Fruit fly (Drosophila melanogaster) whole organism, embryonic: ENCODE data around the gene CG42835.

Source experiments
- ATbp ChIP-seq: fragments of 200-800 bp; sonication (Bioruptor generic); optimal IDR thresholded peaks from 2 replicates; lab custom pipeline; 2017; ENCODE audit warnings: missing biosample characterization, mild to moderate bottlenecking, missing genetic modification characterization, missing genetic modification reagents
- CG10431 ChIP-seq: fragments of 200-800 bp; sonication (Bioruptor generic); optimal IDR thresholded peaks from 3 replicates; lab custom pipeline; 2018; ENCODE audit warnings: missing biosample characterization, mild to moderate bottlenecking, missing genetic modification characterization
- CG13775 ChIP-seq: fragments of 200-800 bp; sonication (Bioruptor generic); optimal IDR thresholded peaks from 3 replicates; lab custom pipeline; 2017; ENCODE audit warnings: missing biosample characterization, mild to moderate bottlenecking, missing genetic modification characterization
- CG14860 ChIP-seq: fragments of 200-800 bp; sonication (Bioruptor generic); IDR thresholded peaks from 3 replicates; pipeline ENCODE4 v1.3.6; 2022; ENCODE audit warnings: missing biosample characterization, missing genetic modification characterization; ENCODE audit not compliant: partially characterized antibody
- CG15269 ChIP-seq: fragments of 200-800 bp; sonication (Bioruptor generic); optimal IDR thresholded peaks from 2 replicates; lab custom pipeline; 2018; ENCODE audit warnings: missing biosample characterization, mild to moderate bottlenecking, missing genetic modification characterization, moderate library complexity
- CG15514 ChIP-seq: fragments of 200-800 bp; sonication (Bioruptor generic); optimal IDR thresholded peaks from 3 replicates; lab custom pipeline; 2017; ENCODE audit warnings: missing biosample characterization, missing genetic modification characterization, mild to moderate bottlenecking, moderate library complexity, missing genetic modification reagents
- CG1647 ChIP-seq: fragments of 200-800 bp; sonication (Bioruptor generic); optimal IDR thresholded peaks from 3 replicates; lab custom pipeline; 2016; ENCODE audit warnings: missing biosample characterization, missing genetic modification characterization
- CG18262 ChIP-seq: fragments of 200-800 bp; optimal IDR thresholded peaks from 3 replicates; lab custom pipeline; 2019; ENCODE audit warnings: missing biosample characterization, mild to moderate bottlenecking, missing genetic modification characterization, moderate library complexity
- CG2199 ChIP-seq: fragments of 200-800 bp; sonication (Bioruptor generic); IDR thresholded peaks from 3 replicates; pipeline ENCODE4 v1.3.6; 2022; ENCODE audit warnings: missing biosample characterization, missing genetic modification characterization
- CG30020 ChIP-seq: fragments of 200-800 bp; optimal IDR thresholded peaks from 2 replicates; lab custom pipeline; 2019; ENCODE audit warnings: missing biosample characterization, mild to moderate bottlenecking, missing genetic modification characterization, moderate library complexity
- CG3065 ChIP-seq: fragments of 200-800 bp; sonication (Bioruptor generic); optimal IDR thresholded peaks from 2 replicates; lab custom pipeline; 2016; ENCODE audit warnings: missing biosample characterization, missing genetic modification characterization
- CG31224 ChIP-seq: fragments of 200-800 bp; sonication (Bioruptor generic); IDR thresholded peaks from 2 replicates; pipeline ENCODE4 v1.3.6; 2022; ENCODE audit warnings: missing biosample characterization, missing genetic modification characterization
- CG31388 ChIP-seq: fragments of 200-800 bp; sonication (Bioruptor generic); optimal IDR thresholded peaks from 2 replicates; lab custom pipeline; 2016; ENCODE audit warnings: missing biosample characterization, missing genetic modification characterization
- CG32772 ChIP-seq: fragments of 200-800 bp; sonication (Bioruptor generic); IDR thresholded peaks from 2 replicates; pipeline ENCODE4 v1.3.6; 2022; ENCODE audit warnings: missing biosample characterization, missing genetic modification characterization
- CG34224 ChIP-seq: fragments of 200-800 bp; sonication (Bioruptor generic); IDR thresholded peaks from 3 replicates; pipeline ENCODE4 v1.3.6; 2022; ENCODE audit warnings: missing biosample characterization, missing genetic modification characterization; ENCODE audit not compliant: partially characterized antibody
- CG3995 ChIP-seq: fragments of 200-800 bp; sonication (Bioruptor generic); optimal IDR thresholded peaks from 3 replicates; lab custom pipeline; 2016; ENCODE audit warnings: missing biosample characterization, missing genetic modification characterization
- CG42726 ChIP-seq: fragments of 200-800 bp; sonication (Bioruptor generic); IDR thresholded peaks from 2 replicates; pipeline ENCODE4 v1.3.6; 2022; ENCODE audit warnings: missing biosample characterization, missing genetic modification characterization; ENCODE audit not compliant: partially characterized antibody
- CG6689 ChIP-seq: fragments of 200-800 bp; sonication (Bioruptor generic); IDR thresholded peaks from 2 replicates; pipeline ENCODE4 v1.3.6; 2022; ENCODE audit warnings: missing biosample characterization, missing genetic modification characterization
- CG6791 ChIP-seq: fragments of 200-800 bp; sonication (Bioruptor generic); IDR thresholded peaks from 3 replicates; pipeline ENCODE4 v1.3.6; 2022; ENCODE audit warnings: missing biosample characterization, missing genetic modification characterization; ENCODE audit not compliant: partially characterized antibody
- CG7839 ChIP-seq: fragments of 200-800 bp; sonication (Bioruptor generic); optimal IDR thresholded peaks from 3 replicates; lab custom pipeline; 2018; ENCODE audit warnings: missing biosample characterization, mild to moderate bottlenecking, missing genetic modification characterization, moderate library complexity
- CG8290 ChIP-seq, 3 experiments: fragments of 200-800 bp; sonication (Bioruptor generic); optimal IDR thresholded peaks; 2 replicates each; lab custom pipeline; 2016 to 2019; ENCODE audit warnings: missing biosample characterization in 3 of 3, missing genetic modification characterization in 3 of 3, mild to moderate bottlenecking in 2 of 3, moderate library complexity in 1 of 3
- Camta ChIP-seq: fragments of 200-800 bp; sonication (Bioruptor generic); optimal IDR thresholded peaks from 2 replicates; lab custom pipeline; 2016; ENCODE audit warnings: missing biosample characterization, missing genetic modification characterization
- CrebB ChIP-seq: fragments of 200-800 bp; sonication (Bioruptor generic); optimal IDR thresholded peaks from 3 replicates; lab custom pipeline; 2018; ENCODE audit warnings: missing biosample characterization, mild to moderate bottlenecking, missing genetic modification characterization
- D19A ChIP-seq: fragments of 200-800 bp; optimal IDR thresholded peaks from 3 replicates; lab custom pipeline; 2019; ENCODE audit warnings: missing biosample characterization, mild to moderate bottlenecking, missing genetic modification characterization, moderate library complexity
- Dek ChIP-seq: fragments of 200-800 bp; sonication (Bioruptor generic); optimal IDR thresholded peaks from 3 replicates; lab custom pipeline; 2019; ENCODE audit warnings: missing biosample characterization, mild to moderate bottlenecking, missing genetic modification characterization, moderate library complexity
- Hr51 ChIP-seq, 2 experiments: fragments of 200-800 bp; sonication (Bioruptor generic); optimal IDR thresholded peaks; 2 replicates in 1 of 2; 3 replicates in 1 of 2; lab custom pipeline; 2016 to 2018; ENCODE audit warnings: missing biosample characterization in 2 of 2, missing genetic modification characterization in 2 of 2, mild to moderate bottlenecking in 1 of 2, moderate library complexity in 1 of 2
- Kr ChIP-seq: fragments of 200-800 bp; sonication (Bioruptor generic); optimal IDR thresholded peaks from 2 replicates; lab custom pipeline; 2017; ENCODE audit warnings: missing biosample characterization, mild to moderate bottlenecking, missing genetic modification characterization
- Poxn ChIP-seq: fragments of 200-800 bp; sonication (Bioruptor generic); IDR thresholded peaks from 2 replicates; pipeline ENCODE4 v1.3.6; 2022; ENCODE audit warnings: missing biosample characterization, missing genetic modification characterization
- Side ChIP-seq: fragments of 200-800 bp; sonication (Bioruptor generic); optimal IDR thresholded peaks from 2 replicates; lab custom pipeline; 2016; ENCODE audit warnings: missing biosample characterization, missing genetic modification characterization
- Sox100B ChIP-seq: fragments of 200-800 bp; sonication (Bioruptor generic); optimal IDR thresholded peaks from 3 replicates; lab custom pipeline; 2018; ENCODE audit warnings: missing biosample characterization, mild to moderate bottlenecking, missing genetic modification characterization
- Taf1 ChIP-seq: fragments of 200-800 bp; sonication (Bioruptor generic); IDR thresholded peaks from 2 replicates; pipeline ENCODE4 v1.3.6; 2022; ENCODE audit warnings: missing biosample characterization, missing genetic modification characterization
- Trl ChIP-seq, 3 experiments: fragments of >200 bp in 2 of 3; fragments of 200-800 bp in 1 of 3; sonication (Bioruptor generic) in 1 of 3; optimal IDR thresholded peaks; 2 replicates in 1 of 3; 3 replicates in 2 of 3; lab custom pipeline; 2016 to 2017; ENCODE audit warnings: missing biosample characterization in 1 of 3, missing genetic modification characterization in 1 of 3
- amos ChIP-seq: fragments of 200-800 bp; sonication (Bioruptor generic); IDR thresholded peaks from 2 replicates; pipeline ENCODE4 v1.3.6; 2022; ENCODE audit warnings: missing biosample characterization, missing genetic modification characterization; ENCODE audit not compliant: partially characterized antibody
- aop ChIP-seq: fragments of 200-800 bp; sonication (Bioruptor generic); IDR thresholded peaks from 2 replicates; pipeline ENCODE4 v1.3.6; 2022; ENCODE audit warnings: missing biosample characterization, missing genetic modification characterization
- ato ChIP-seq: fragments of 200-800 bp; sonication (Bioruptor generic); IDR thresholded peaks from 2 replicates; pipeline ENCODE4 v1.3.6; 2022; ENCODE audit warnings: missing biosample characterization, missing genetic modification characterization; ENCODE audit not compliant: partially characterized antibody
- bab2 ChIP-seq: fragments of 200-800 bp; sonication (Bioruptor generic); optimal IDR thresholded peaks from 2 replicates; lab custom pipeline; 2016; ENCODE audit warnings: missing biosample characterization, missing genetic modification characterization
- ci ChIP-seq: fragments of 200-800 bp; sonication (Bioruptor generic); IDR thresholded peaks from 3 replicates; pipeline ENCODE4 v1.3.6; 2022; ENCODE audit warnings: missing biosample characterization, missing genetic modification characterization
- dpn ChIP-seq, 2 experiments: fragments of 200-800 bp; sonication (Bioruptor generic); optimal IDR thresholded peaks; 3 replicates each; lab custom pipeline; 2016; ENCODE audit warnings: missing biosample characterization in 2 of 2, missing genetic modification characterization in 2 of 2
- fd102C ChIP-seq: fragments of 200-800 bp; sonication (Bioruptor generic); optimal IDR thresholded peaks from 2 replicates; lab custom pipeline; 2018; ENCODE audit warnings: missing biosample characterization, mild to moderate bottlenecking, missing genetic modification characterization, moderate library complexity
- fd3F ChIP-seq: fragments of 200-800 bp; sonication (Bioruptor generic); optimal IDR thresholded peaks from 2 replicates; lab custom pipeline; 2018; ENCODE audit warnings: missing biosample characterization, mild to moderate bottlenecking, missing genetic modification characterization, moderate library complexity
- fru ChIP-seq: fragments of >200 bp; optimal IDR thresholded peaks from 2 replicates; lab custom pipeline; 2017
- gfzf ChIP-seq: fragments of 200-800 bp; sonication (Bioruptor generic); optimal IDR thresholded peaks from 2 replicates; lab custom pipeline; 2016; ENCODE audit warnings: missing biosample characterization, mild to moderate bottlenecking, missing genetic modification characterization, moderate library complexity
- nmo ChIP-seq: fragments of 200-800 bp; sonication (Bioruptor generic); optimal IDR thresholded peaks from 2 replicates; lab custom pipeline; 2018; ENCODE audit warnings: missing biosample characterization, mild to moderate bottlenecking, missing genetic modification characterization, moderate library complexity
- otp ChIP-seq: fragments of 200-800 bp; sonication (Bioruptor generic); IDR thresholded peaks from 3 replicates; pipeline ENCODE4, ENCODE4 v1.3.6; 2022; ENCODE audit warnings: missing biosample characterization, missing genetic modification characterization
- sisA ChIP-seq: fragments of 200-800 bp; sonication (Bioruptor generic); IDR thresholded peaks from 2 replicates; pipeline ENCODE4 v1.3.6; 2022; ENCODE audit warnings: missing biosample characterization, missing genetic modification characterization
- sr ChIP-seq: fragments of 200-800 bp; sonication (Bioruptor generic); IDR thresholded peaks from 3 replicates; pipeline ENCODE4 v1.3.6; 2022; ENCODE audit warnings: missing biosample characterization, missing genetic modification characterization
- tio ChIP-seq: fragments of 200-800 bp; sonication (Bioruptor generic); optimal IDR thresholded peaks from 2 replicates; lab custom pipeline; 2017; ENCODE audit warnings: missing biosample characterization, missing genetic modification characterization, inconsistent platforms
- vvl ChIP-seq: fragments of 200-800 bp; sonication (Bioruptor generic); IDR thresholded peaks from 2 replicates; pipeline ENCODE4 v1.3.6; 2022; ENCODE audit warnings: missing biosample characterization, missing genetic modification characterization
- wdn ChIP-seq: fragments of 200-800 bp; sonication (Bioruptor generic); IDR thresholded peaks from 2 replicates; pipeline ENCODE4 v1.3.6; 2022; ENCODE audit warnings: missing biosample characterization, missing genetic modification characterization

The CG42835 gene

DNA sequence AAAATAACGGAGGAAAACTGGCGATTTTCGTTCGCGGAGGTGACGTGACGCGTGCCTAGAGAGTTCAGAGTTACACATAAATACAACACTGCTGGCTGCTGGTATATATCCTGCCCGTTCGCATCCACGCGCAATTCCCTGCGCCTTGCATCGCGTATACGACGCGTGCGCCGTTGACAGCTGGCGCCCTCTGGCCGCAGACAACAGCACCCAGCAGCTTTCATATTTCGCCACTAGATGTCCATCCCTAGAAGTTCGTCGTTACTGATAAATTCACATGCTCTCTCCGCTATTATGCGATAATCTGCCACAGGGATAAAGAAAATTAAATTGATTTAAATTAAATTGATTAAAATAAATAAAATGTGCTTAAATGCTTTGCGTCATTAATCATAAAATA lies 18.0 kb upstream of the CG42835 start, which contains the start of gene Sur-8 (continued):
- peak; percentile 2 for TF ChIP-seq Side
- TF ChIP-seq fru (lab: Kevin White, UChicago) = no peak
- no peak for TF ChIP-seq CG3065
- TF ChIP-seq CG2199 = no peak
- no peak for TF ChIP-seq ato
- no peak for TF ChIP-seq Sox100B (GFP tag; lab: Kevin White, UChicago)
- TF ChIP-seq Kr (GFP tag; lab: Kevin White, UChicago) = no peak
- TF ChIP-seq aop (GFP tag; lab: Robert Waterston, UW) = 0 out of 2 replicates have a peak, but pooled peaks have one; percentile 14
- peak in 1 of 2 experiments; percentile 17 for TF ChIP-seq Hr51 (GFP tag; optimal IDR thresholded peaks at IDR 0.05; lab: Kevin White, UChicago)
- TF ChIP-seq Trl (optimal IDR thresholded peaks at IDR 0.05; lab: Kevin White, UChicago) = no peak
- peak; percentile 72 for TF ChIP-seq Trl (GFP tag; optimal IDR thresholded peaks at IDR 0.05; lab: Kevin White, UChicago)
- TF ChIP-seq gfzf (GFP tag; lab: Kevin White, UChicago) = no peak
- no peak for TF ChIP-seq CG14860
- peak; percentile 70 for TF ChIP-seq bab2
- TF ChIP-seq sisA (GFP tag; lab: Robert Waterston, UW) = peak; percentile 76
- TF ChIP-seq fd102C = no peak
- peak; percentile 30 for TF ChIP-seq CG13775 (GFP tag; lab: Kevin White, UChicago)
- peak; percentile 75 for TF ChIP-seq CG15514
- TF ChIP-seq CG34224 (GFP tag; lab: Robert Waterston, UW) = no peak
- peak; percentile 45; the same call in 1 of the 2 replicates for TF ChIP-seq CG6689 (GFP tag; lab: Robert Waterston, UW)
- TF ChIP-seq amos = no peak; the same call in 1 of the 2 replicates
- TF ChIP-seq nmo (GFP tag; lab: Kevin White, UChicago) = peak; percentile 44
- peak; percentile 35 for TF ChIP-seq CG3995
- no peak for TF ChIP-seq CG30020
- TF ChIP-seq wdn (GFP tag; lab: Robert Waterston, UW) = no peak
- peak; percentile 39 for TF ChIP-seq CG10431 (GFP tag; lab: Kevin White, UChicago)
- TF ChIP-seq Camta (GFP tag; lab: Kevin White, UChicago) = peak; percentile 45
- TF ChIP-seq ATbp = peak; percentile 30
- peak; percentile 86 for TF ChIP-seq ci (GFP tag; lab: Robert Waterston, UW)
- TF ChIP-seq Poxn (GFP tag; lab: Robert Waterston, UW) = no peak
- peak; percentile 72 to 77 for TF ChIP-seq dpn (GFP tag; optimal IDR thresholded peaks at IDR 0.05; lab: Kevin White, UChicago)
- TF ChIP-seq fd3F (GFP tag; lab: Kevin White, UChicago) = peak; percentile 29
- peak; percentile 75; the same call in 2 of the 3 replicates for TF ChIP-seq otp (GFP tag; lab: Robert Waterston, UW)
- peak; percentile 69 for TF ChIP-seq CG7839 (tag; lab: Kevin White, UChicago)
- no peak for TF ChIP-seq CG18262 (tag; lab: Kevin White, UChicago)
- 0 out of 3 replicates have a peak, but pooled peaks have one; percentile 38 for TF ChIP-seq sr (GFP tag; lab: Robert Waterston, UW)
- TF ChIP-seq CG32772 (GFP tag; lab: Robert Waterston, UW) = peak; percentile 29; the same call in 1 of the 2 replicates
- peak; percentile 53; the same call in 1 of the 2 replicates for TF ChIP-seq CG42726 (GFP tag; lab: Robert Waterston, UW)
- TF ChIP-seq Taf1 (GFP tag; lab: Robert Waterston, UW) = 0 out of 2 replicates have a peak, but pooled peaks have one; percentile 27
- TF ChIP-seq CG15269 = peak; percentile 47
- peak; percentile 17 for TF ChIP-seq tio
- no peak for TF ChIP-seq CG31388
- peak; percentile 30 for TF ChIP-seq CG8290 (GFP tag; optimal IDR thresholded peaks at IDR 0.05; lab: Kevin White, UChicago)
- peak in 1 of 2 experiments; percentile 90 for TF ChIP-seq CG8290 (tag; optimal IDR thresholded peaks at IDR 0.05; lab: Kevin White, UChicago)
- TF ChIP-seq D19A (tag; lab: Kevin White, UChicago) = no peak
- peak; percentile 47; the same call in 1 of the 2 replicates for TF ChIP-seq CG31224
- peak; percentile 76; the same call in 1 of the 2 replicates for TF ChIP-seq vvl
- no peak for TF ChIP-seq CrebB (tag; lab: Kevin White, UChicago)
- TF ChIP-seq Dek (tag; lab: Kevin White, UChicago) = peak; percentile 34
- 0 out of 3 replicates have a peak, but pooled peaks have one; percentile 29 for TF ChIP-seq CG6791
- peak; percentile 55 for TF ChIP-seq CG1647 (GFP tag; lab: Kevin White, UChicago)
